Fruit fly (Drosophila melanogaster) whole organism, adult: ENCODE results near the gene org-1.

Experiments
- CG11617 ChIP-seq: fragments of 200-800 bp; sonication (Bioruptor generic); optimal IDR thresholded peaks from 2 replicates; lab custom pipeline; 2017; ENCODE audit warnings: mild to moderate bottlenecking, missing biosample characterization, missing genetic modification reagents, missing genetic modification characterization
- CG12768 ChIP-seq: fragments of 200-800 bp; sonication (Bioruptor generic); optimal IDR thresholded peaks from 2 replicates; lab custom pipeline; 2017; ENCODE audit warnings: missing biosample characterization, missing genetic modification characterization, mild to moderate bottlenecking, moderate library complexity, missing genetic modification reagents
- CG1620 ChIP-seq: fragments of 200-800 bp; sonication (Bioruptor generic); optimal IDR thresholded peaks from 2 replicates; lab custom pipeline; 2016; ENCODE audit warnings: missing biosample characterization, missing genetic modification characterization
- CG33017 ChIP-seq: fragments of 200-800 bp; sonication (Bioruptor generic); optimal IDR thresholded peaks from 2 replicates; lab custom pipeline; 2018; ENCODE audit warnings: missing biosample characterization, mild to moderate bottlenecking, missing genetic modification characterization, moderate library complexity
- CG5204 ChIP-seq: fragments of 200-800 bp; sonication (Bioruptor generic); optimal IDR thresholded peaks from 2 replicates; lab custom pipeline; 2016; ENCODE audit warnings: missing biosample characterization, missing genetic modification characterization
- CG7101 ChIP-seq: fragments of 200-800 bp; sonication (Bioruptor generic); optimal IDR thresholded peaks from 2 replicates; lab custom pipeline; 2018; ENCODE audit warnings: missing biosample characterization, mild to moderate bottlenecking, missing genetic modification characterization, moderate library complexity
- Clk ChIP-seq: fragments of 200-800 bp; sonication (Bioruptor generic); optimal IDR thresholded peaks from 2 replicates; lab custom pipeline; 2017; ENCODE audit warnings: missing biosample characterization, missing genetic modification characterization
- Crg-1 ChIP-seq: fragments of 200-800 bp; sonication (Bioruptor generic); optimal IDR thresholded peaks from 2 replicates; lab custom pipeline; 2016; ENCODE audit warnings: missing biosample characterization, missing genetic modification characterization
- Mnt ChIP-seq: fragments of 200-800 bp; sonication (Bioruptor generic); optimal IDR thresholded peaks from 2 replicates; lab custom pipeline; 2016; ENCODE audit warnings: missing biosample characterization, mild to moderate bottlenecking, missing genetic modification characterization
- bab1 ChIP-seq: fragments of 200-800 bp; sonication (Bioruptor generic); optimal IDR thresholded peaks from 3 replicates; lab custom pipeline; 2019; ENCODE audit warnings: missing biosample characterization, mild to moderate bottlenecking, missing genetic modification characterization, moderate library complexity
- cic ChIP-seq: fragments of 200-800 bp; sonication (Bioruptor generic); optimal IDR thresholded peaks from 2 replicates; lab custom pipeline; 2017; ENCODE audit warnings: missing biosample characterization, mild to moderate bottlenecking, missing genetic modification characterization, moderate library complexity
- ovo ChIP-seq: fragments of 200-800 bp; sonication (Bioruptor generic); optimal IDR thresholded peaks from 2 replicates; lab custom pipeline; 2016; ENCODE audit warnings: missing biosample characterization, missing genetic modification characterization
- tj ChIP-seq: fragments of 200-800 bp; sonication (Bioruptor generic); optimal IDR thresholded peaks from 3 replicates; lab custom pipeline; 2017; ENCODE audit warnings: missing biosample characterization, mild to moderate bottlenecking, missing genetic modification characterization, moderate library complexity

dm6 chrX:8455019-8455555 is at the start of gene org-1:
- TF ChIP-seq CG7101, result peak; percentile 52
- TF ChIP-seq CG33017 (tag; lab: Kevin White, UChicago), result no peak
- TF ChIP-seq cic (GFP tag; lab: Kevin White, UChicago), result no peak
- TF ChIP-seq CG1620 (GFP tag; lab: Kevin White, UChicago), result peak; percentile 55
- no peak for TF ChIP-seq Clk (GFP tag; lab: Kevin White, UChicago)
- TF ChIP-seq CG11617 (GFP tag; lab: Kevin White, UChicago), result no peak
- no peak for TF ChIP-seq CG5204 (GFP tag; lab: Kevin White, UChicago)
- no peak for TF ChIP-seq tj
- TF ChIP-seq ovo (GFP tag; lab: Kevin White, UChicago), result no peak
- no peak for TF ChIP-seq Crg-1
- TF ChIP-seq Mnt (GFP tag; lab: Kevin White, UChicago), result no peak
- peak; percentile 82 for TF ChIP-seq bab1 (GFP tag; lab: Kevin White, UChicago)
- no peak for TF ChIP-seq CG12768 (GFP tag; lab: Kevin White, UChicago)
